Worm (Caenorhabditis elegans) whole organism, late embryonic: ENCODE data around the gene flp-18.
A peak's percentile ranks its signal among the peaks of the same experiment; 100 is the strongest.

ENCODE experiments used
- C08G9.2 ChIP-seq: sonication (generic microtip); optimal IDR thresholded peaks from 2 replicates; lab custom pipeline; 2016; ENCODE audit warnings: mild to moderate bottlenecking, missing genetic modification characterization, moderate library complexity, missing compliant biosample characterization
- K02D7.2 ChIP-seq: sonication (generic microtip); optimal IDR thresholded peaks from 2 replicates; lab custom pipeline; 2017; ENCODE audit warnings: mild to moderate bottlenecking, missing genetic modification characterization, missing compliant biosample characterization
- T23F11.4 ChIP-seq: fragments of 200-800 bp; sonication (Bioruptor generic); optimal IDR thresholded peaks from 2 replicates; lab custom pipeline; 2018; ENCODE audit warnings: mild to moderate bottlenecking, missing genetic modification characterization, missing compliant biosample characterization
- Y22D7AL.16 ChIP-seq: sonication (generic microtip); optimal IDR thresholded peaks from 2 replicates; lab custom pipeline; 2016; ENCODE audit warnings: missing genetic modification characterization, missing compliant biosample characterization
- ahr-1 ChIP-seq: sonication (generic microtip); optimal IDR thresholded peaks from 2 replicates; lab custom pipeline; 2016; ENCODE audit warnings: missing genetic modification characterization, missing compliant biosample characterization
- ceh-14 ChIP-seq: sonication (generic microtip); optimal IDR thresholded peaks from 2 replicates; lab custom pipeline; 2016; ENCODE audit warnings: missing genotype, missing genetic modification characterization, missing compliant biosample characterization
- ceh-18 ChIP-seq: sonication (generic microtip); optimal IDR thresholded peaks from 2 replicates; lab custom pipeline; 2016; ENCODE audit warnings: missing genetic modification characterization, missing compliant biosample characterization
- ceh-22 ChIP-seq: sonication (generic microtip); optimal IDR thresholded peaks from 2 replicates; lab custom pipeline; 2017; ENCODE audit warnings: missing biosample characterization, missing genetic modification characterization
- ceh-24 ChIP-seq: sonication (generic microtip); optimal IDR thresholded peaks from 2 replicates; lab custom pipeline; 2016; ENCODE audit warnings: mild to moderate bottlenecking, missing genetic modification characterization, missing compliant biosample characterization
- ceh-30 ChIP-seq: fragments of 150-350 bp; optimal IDR thresholded peaks from 2 replicates; lab custom pipeline; 2014; ENCODE audit warnings: missing biosample characterization, missing genetic modification characterization
- ceh-31 ChIP-seq: sonication (generic microtip); optimal IDR thresholded peaks from 2 replicates; lab custom pipeline; 2016; ENCODE audit warnings: missing genetic modification characterization, missing compliant biosample characterization
- ceh-34 ChIP-seq: sonication (generic microtip); optimal IDR thresholded peaks from 2 replicates; lab custom pipeline; 2016; ENCODE audit warnings: mild to moderate bottlenecking, missing genetic modification characterization, missing compliant biosample characterization
- ceh-6 ChIP-seq: fragments of 200-800 bp; sonication (Bioruptor generic); optimal IDR thresholded peaks from 2 replicates; lab custom pipeline; 2018; ENCODE audit warnings: mild to moderate bottlenecking, missing genetic modification characterization, missing compliant biosample characterization
- dmd-4 ChIP-seq: sonication (generic microtip); optimal IDR thresholded peaks from 2 replicates; lab custom pipeline; 2016; ENCODE audit warnings: borderline replicate concordance, missing genetic modification characterization, missing compliant biosample characterization
- elt-2 ChIP-seq: sonication (generic microtip); optimal IDR thresholded peaks from 2 replicates; lab custom pipeline; 2016; ENCODE audit warnings: missing genetic modification reagents, missing genetic modification characterization, missing compliant biosample characterization
- ets-4 ChIP-seq: sonication (generic microtip); optimal IDR thresholded peaks from 2 replicates; lab custom pipeline; 2016; ENCODE audit warnings: missing genetic modification characterization, missing compliant biosample characterization
- eyg-1 ChIP-seq: sonication (generic microtip); optimal IDR thresholded peaks from 2 replicates; lab custom pipeline; 2016; ENCODE audit warnings: missing genotype, missing genetic modification characterization, missing compliant biosample characterization
- fax-1 ChIP-seq: sonication (generic microtip); optimal IDR thresholded peaks from 2 replicates; lab custom pipeline; 2016; ENCODE audit warnings: missing genotype, missing genetic modification characterization, missing compliant biosample characterization
- gmeb-2 ChIP-seq: sonication (generic microtip); optimal IDR thresholded peaks from 2 replicates; lab custom pipeline; 2016; ENCODE audit warnings: missing genetic modification characterization, inconsistent platforms, missing compliant biosample characterization
- hlh-15 ChIP-seq: sonication (generic microtip); optimal IDR thresholded peaks from 2 replicates; lab custom pipeline; 2016; ENCODE audit warnings: missing genetic modification characterization, missing compliant biosample characterization
- hlh-30 ChIP-seq: sonication (generic microtip); optimal IDR thresholded peaks from 2 replicates; lab custom pipeline; 2017; ENCODE audit warnings: antibody characterized with exemption, missing genetic modification characterization, missing compliant biosample characterization; ENCODE audit not compliant: insufficient read depth
- madf-2 ChIP-seq: sonication (generic microtip); optimal IDR thresholded peaks from 2 replicates; lab custom pipeline; 2017; ENCODE audit warnings: missing genetic modification characterization, missing compliant biosample characterization
- nhr-232 ChIP-seq: sonication (generic microtip); optimal IDR thresholded peaks from 2 replicates; lab custom pipeline; 2016; ENCODE audit warnings: missing genetic modification characterization, missing compliant biosample characterization
- pat-9 ChIP-seq: fragments of 200-800 bp; sonication (Bioruptor generic); optimal IDR thresholded peaks from 2 replicates; lab custom pipeline; 2018; ENCODE audit warnings: mild to moderate bottlenecking, missing genetic modification characterization, moderate library complexity, missing compliant biosample characterization
- pax-1 ChIP-seq: fragments of 150-350 bp; optimal IDR thresholded peaks from 2 replicates; lab custom pipeline; 2014; ENCODE audit warnings: missing biosample characterization, missing genetic modification characterization
- pha-2 ChIP-seq: sonication (generic microtip); optimal IDR thresholded peaks from 2 replicates; lab custom pipeline; 2017; ENCODE audit warnings: mild to moderate bottlenecking, missing genetic modification characterization, missing compliant biosample characterization
- pha-4 ChIP-seq: fragments of 150-350 bp; optimal IDR thresholded peaks from 2 replicates; lab custom pipeline; 2018; ENCODE audit warnings: missing biosample characterization, missing genetic modification reagents, missing genetic modification characterization
- pros-1 ChIP-seq: fragments of 150-350 bp; optimal IDR thresholded peaks from 2 replicates; lab custom pipeline; 2014; ENCODE audit warnings: missing biosample characterization, missing genetic modification reagents, missing genetic modification characterization
- rnt-1 ChIP-seq: sonication (generic microtip); optimal IDR thresholded peaks from 2 replicates; lab custom pipeline; 2016; ENCODE audit warnings: missing genetic modification characterization, missing compliant biosample characterization
- sdc-2 ChIP-seq: sonication (generic microtip); optimal IDR thresholded peaks from 2 replicates; lab custom pipeline; 2016; ENCODE audit warnings: missing genotype, missing genetic modification characterization, missing compliant biosample characterization
- sox-2 ChIP-seq: fragments of 200-800 bp; sonication (Bioruptor generic); IDR thresholded peaks from 2 replicates; pipeline ENCODE4 v1.3.6; 2022; ENCODE audit warnings: missing genetic modification reagents, missing genetic modification characterization, missing compliant biosample characterization
- syd-9 ChIP-seq: sonication (generic microtip); optimal IDR thresholded peaks from 2 replicates; lab custom pipeline; 2016; ENCODE audit warnings: mild to moderate bottlenecking, missing genetic modification characterization, moderate library complexity, missing compliant biosample characterization
- tbx-7 ChIP-seq: sonication (generic microtip); optimal IDR thresholded peaks from 2 replicates; lab custom pipeline; 2016; ENCODE audit warnings: missing genotype, missing genetic modification characterization, missing compliant biosample characterization
- ttx-3 ChIP-seq: sonication (generic microtip); optimal IDR thresholded peaks from 2 replicates; lab custom pipeline; 2016; ENCODE audit warnings: missing genetic modification reagents, missing genetic modification characterization, missing compliant biosample characterization
- unc-42 ChIP-seq: sonication (generic microtip); optimal IDR thresholded peaks from 2 replicates; lab custom pipeline; 2016; ENCODE audit warnings: missing genotype, missing genetic modification characterization, missing compliant biosample characterization
- unc-55 ChIP-seq: sonication (generic microtip); optimal IDR thresholded peaks from 2 replicates; lab custom pipeline; 2017; ENCODE audit warnings: missing biosample characterization, missing genetic modification reagents, missing genetic modification characterization
- ztf-16 ChIP-seq: sonication (generic microtip); optimal IDR thresholded peaks from 2 replicates; lab custom pipeline; 2017; ENCODE audit warnings: missing genetic modification characterization, missing compliant biosample characterization

The flp-18 gene

DNA sequence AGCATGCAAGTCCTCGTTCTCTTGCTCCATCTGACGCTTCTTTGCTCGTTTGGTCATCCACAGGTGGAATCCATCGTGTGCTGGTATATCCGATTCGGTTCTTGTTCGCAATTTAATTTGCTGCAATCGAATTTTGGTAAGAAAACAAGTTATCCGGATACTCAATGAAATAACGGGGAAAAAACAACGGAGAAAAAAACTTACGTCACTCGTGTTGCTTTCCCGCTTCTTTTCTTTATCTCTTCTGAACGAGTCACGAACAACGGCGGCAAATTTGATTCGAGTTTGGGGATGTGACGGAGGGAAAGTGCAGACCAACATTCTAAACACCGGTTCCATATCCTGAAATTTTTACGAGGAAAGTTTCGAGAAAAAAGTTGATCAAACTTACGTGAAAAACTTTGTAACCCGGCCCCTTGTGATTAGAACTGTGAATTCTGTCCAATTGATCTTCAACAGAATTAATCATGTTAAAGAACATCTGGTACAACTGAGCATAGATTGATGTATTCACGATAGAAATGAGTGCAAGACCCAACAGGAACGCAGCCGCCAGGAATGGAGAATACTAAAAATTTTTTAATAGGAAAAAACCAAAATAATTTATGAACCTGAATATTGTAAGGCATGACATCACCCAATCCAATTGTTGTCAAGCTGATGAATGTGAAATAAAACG, 33.1 kb upstream of the flp-18 start:
- TF ChIP-seq sdc-2 (tag; lab: Kevin White, UChicago) = no peak
- TF ChIP-seq rnt-1 (tag; lab: Kevin White, UChicago) = no peak
- TF ChIP-seq unc-42 (tag; lab: Kevin White, UChicago) = peak; percentile 82
- no peak for TF ChIP-seq fax-1 (tag; lab: Kevin White, UChicago)

DNA sequence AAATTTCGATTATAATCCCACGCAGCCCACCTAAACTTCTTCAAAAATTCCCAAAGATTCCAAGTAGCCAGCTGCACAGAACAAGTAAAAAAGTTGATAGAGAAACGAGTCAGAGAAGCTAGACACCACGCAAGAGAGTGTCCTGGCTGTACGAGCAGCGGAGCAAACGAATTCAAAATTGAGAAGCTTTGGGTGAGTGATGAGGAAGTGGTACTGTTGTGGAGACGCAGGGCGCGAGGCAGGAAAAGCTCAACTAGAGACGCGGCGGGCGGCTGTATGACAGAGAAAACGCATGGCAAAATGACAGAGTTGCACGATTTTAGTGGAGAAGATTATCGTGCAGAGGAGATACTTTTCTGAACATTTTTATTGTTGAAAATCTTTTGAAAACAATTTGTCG, 30.9 kb upstream of the flp-18 start:
- no peak for TF ChIP-seq elt-2 (tag; lab: Kevin White, UChicago)
- peak; percentile 98 for TF ChIP-seq ceh-31 (tag; lab: Kevin White, UChicago)
- no peak for TF ChIP-seq pha-4 (tag; lab: Kevin White, UChicago)
- TF ChIP-seq unc-55 (GFP tag; lab: Kevin White, UChicago) = peak; percentile 55
- no peak for TF ChIP-seq ceh-6 (GFP tag; lab: Kevin White, UChicago)
- no peak for TF ChIP-seq Y22D7AL.16
- TF ChIP-seq ets-4 (tag; lab: Kevin White, UChicago) = no peak
- no peak for TF ChIP-seq dmd-4 (tag; lab: Kevin White, UChicago)
- no peak for TF ChIP-seq gmeb-2 (tag; lab: Kevin White, UChicago)
- TF ChIP-seq ceh-22 (tag; lab: Kevin White, UChicago) = no peak
- TF ChIP-seq unc-42 (tag; lab: Kevin White, UChicago) = peak; percentile 72
- TF ChIP-seq ceh-14 (tag; lab: Kevin White, UChicago) = no peak
- peak; percentile 56 for TF ChIP-seq ceh-18
- no peak for TF ChIP-seq ceh-24 (tag; lab: Kevin White, UChicago)
- peak; percentile 58 for TF ChIP-seq sdc-2 (tag; lab: Kevin White, UChicago)
- TF ChIP-seq pax-1 (tag; lab: Kevin White, UChicago) = no peak

DNA sequence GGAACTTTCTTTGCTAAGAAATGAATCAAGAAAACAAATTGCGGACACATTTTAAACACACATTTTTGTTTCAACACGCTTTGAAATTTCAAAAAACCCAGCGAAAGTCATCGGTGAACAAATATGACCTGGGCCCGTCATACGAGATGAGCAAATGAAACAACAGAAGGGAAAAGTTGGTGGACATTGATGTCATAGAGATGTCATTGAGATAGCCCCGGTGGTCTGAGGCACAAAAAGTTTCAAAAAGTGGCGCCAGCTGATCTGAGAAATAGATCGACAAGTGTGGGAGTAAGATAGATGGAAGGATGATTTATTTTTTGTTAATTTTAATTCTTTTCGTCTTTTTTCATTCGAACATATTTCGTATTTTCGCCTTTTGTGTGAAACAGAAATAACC, 30.3 kb upstream of the flp-18 start:
- TF ChIP-seq sox-2 (GFP tag; lab: Robert Waterston, UW) = no peak
- TF ChIP-seq pha-2 = no peak
- no peak for TF ChIP-seq unc-42 (tag; lab: Kevin White, UChicago)
- TF ChIP-seq T23F11.4 (GFP tag; lab: Kevin White, UChicago) = no peak
- no peak for TF ChIP-seq ceh-34 (tag; lab: Kevin White, UChicago)
- no peak for TF ChIP-seq pat-9 (tag; lab: Kevin White, UChicago)
- no peak for TF ChIP-seq ceh-24 (tag; lab: Kevin White, UChicago)
- TF ChIP-seq ahr-1 (tag; lab: Kevin White, UChicago) = no peak
- no peak for TF ChIP-seq eyg-1 (tag; lab: Kevin White, UChicago)

DNA sequence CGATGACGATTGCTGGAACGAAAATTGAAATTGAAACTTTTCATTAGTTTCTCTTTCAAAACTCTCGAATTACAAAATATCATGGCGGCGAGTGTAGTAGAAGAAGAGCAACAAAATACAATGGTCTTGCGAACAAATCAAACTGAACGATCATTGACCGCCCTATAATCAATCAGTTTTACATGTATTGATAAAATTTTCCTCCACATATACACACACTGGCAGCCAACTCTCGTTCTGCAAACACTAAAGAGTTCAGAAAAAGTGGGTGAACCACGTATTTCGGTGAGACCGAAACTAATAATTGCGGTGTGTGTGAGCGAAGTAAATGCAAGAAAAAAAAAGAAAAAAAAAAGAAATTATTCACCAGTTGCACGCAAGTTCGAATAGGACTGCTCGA, 28.9 kb upstream of the flp-18 start:
- TF ChIP-seq Y22D7AL.16 (no peak), ztf-16 (no peak), nhr-232 (tag; lab: Kevin White, UChicago) (no peak), C08G9.2 (no peak), dmd-4 (tag; lab: Kevin White, UChicago) (no peak), hlh-15 (tag; lab: Kevin White, UChicago) (no peak), madf-2 (tag; lab: Kevin White, UChicago) (no peak), ceh-34 (tag; lab: Kevin White, UChicago) (no peak), syd-9 (tag; lab: Kevin White, UChicago) (no peak), tbx-7 (tag; lab: Kevin White, UChicago) (no peak), ceh-30 (no peak), hlh-30 (tag; lab: Kevin White, UChicago) (no peak), elt-2 (tag; lab: Kevin White, UChicago) (no peak), pros-1 (tag; lab: Kevin White, UChicago) (no peak), K02D7.2 (tag; lab: Kevin White, UChicago) (no peak), ets-4 (tag; lab: Kevin White, UChicago) (no peak), ttx-3 (tag; lab: Kevin White, UChicago) (no peak)
- TF ChIP-seq, all 69 proteins: peak for 0
